Fruit fly (Drosophila melanogaster): ENCODE data around the gene CG33342.

The CG33342 gene

DNA sequence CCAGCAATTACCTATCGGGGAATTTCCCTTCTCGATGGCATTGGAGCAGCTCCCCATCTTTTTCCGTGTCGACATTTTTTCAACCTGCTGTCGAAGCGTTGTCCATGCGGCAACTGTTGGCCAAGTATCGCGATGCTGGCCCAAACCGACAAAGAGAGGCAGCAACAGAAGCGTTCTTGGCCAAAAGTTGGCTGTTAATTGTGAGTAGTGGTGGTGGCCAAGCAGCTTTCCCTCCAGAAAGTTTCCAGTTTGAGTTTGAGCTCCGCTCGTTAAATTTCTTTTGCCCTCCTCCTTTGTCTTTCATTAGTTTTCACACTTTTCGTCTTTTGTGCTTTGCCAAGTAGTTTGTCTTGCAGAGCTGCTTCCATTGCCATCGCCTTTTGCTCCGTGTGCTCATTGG lies 4.0 kb upstream of the CG33342 start, which contains the start of gene CG17782:
Gene CG17782, minus strand, starts transcription at position 101 of the 400 bp plus-strand sequence.
- TF ChIP-seq lola (GFP tag; optimal IDR thresholded peaks at IDR 0.05) (no peak), dsf (GFP tag; optimal IDR thresholded peaks at IDR 0.05; ENCODE audit: borderline replicate concordance) (no peak), jim (GFP tag; optimal IDR thresholded peaks at IDR 0.05) (no peak), h (GFP tag; optimal IDR thresholded peaks at IDR 0.05) (no peak), HLH106 (tag; optimal IDR thresholded peaks at IDR 0.05) (no peak), psq (GFP tag; optimal IDR thresholded peaks at IDR 0.05) (no peak), br (GFP tag; optimal IDR thresholded peaks at IDR 0.05) (no peak), Myc (optimal IDR thresholded peaks at IDR 0.05) (no peak), sage (GFP tag; optimal IDR thresholded peaks at IDR 0.05) (no peak), CG9705 (GFP tag; optimal IDR thresholded peaks at IDR 0.05) (no peak), fru (GFP tag; optimal IDR thresholded peaks at IDR 0.05) (no peak), Dfd (GFP tag; optimal IDR thresholded peaks at IDR 0.05) (no peak), N (GFP tag; optimal IDR thresholded peaks at IDR 0.05) (no peak), CG32264 (GFP tag; optimal IDR thresholded peaks at IDR 0.05) (no peak), tai (GFP tag; optimal IDR thresholded peaks at IDR 0.05) (no peak), Abd-B (GFP tag; optimal IDR thresholded peaks at IDR 0.05) (no peak)

dm6 chr3R:24375561-24375960 lies 1.1 kb upstream of the CG33342 start, which contains the start of gene CG17781:
TSS of gene CG17781 (minus strand) at chr3R:24375661.
- no peak for TF ChIP-seq CG9705 (GFP tag; optimal IDR thresholded peaks at IDR 0.05)
- no peak for TF ChIP-seq rgr (GFP tag; optimal IDR thresholded peaks at IDR 0.05)
- no peak for TF ChIP-seq tai (GFP tag; optimal IDR thresholded peaks at IDR 0.05)
- TF ChIP-seq Dfd (GFP tag; optimal IDR thresholded peaks at IDR 0.05), result no peak

- TF ChIP-seq dmrt93B (GFP tag; optimal IDR thresholded peaks at IDR 0.05), result no peak
- TF ChIP-seq tai (GFP tag; optimal IDR thresholded peaks at IDR 0.05), result no peak
- no peak for TF ChIP-seq lola (GFP tag; optimal IDR thresholded peaks at IDR 0.05)
- no peak for TF ChIP-seq rgr (GFP tag; optimal IDR thresholded peaks at IDR 0.05)
- no peak for TF ChIP-seq br (GFP tag; optimal IDR thresholded peaks at IDR 0.05)
Observed at dm6 chr3R:24384952-24385351, 8.3 kb downstream of the CG33342 start, which contains the start of gene CG17780. TSS of gene CG17780 (minus strand) at chr3R:24385052.

DNA sequence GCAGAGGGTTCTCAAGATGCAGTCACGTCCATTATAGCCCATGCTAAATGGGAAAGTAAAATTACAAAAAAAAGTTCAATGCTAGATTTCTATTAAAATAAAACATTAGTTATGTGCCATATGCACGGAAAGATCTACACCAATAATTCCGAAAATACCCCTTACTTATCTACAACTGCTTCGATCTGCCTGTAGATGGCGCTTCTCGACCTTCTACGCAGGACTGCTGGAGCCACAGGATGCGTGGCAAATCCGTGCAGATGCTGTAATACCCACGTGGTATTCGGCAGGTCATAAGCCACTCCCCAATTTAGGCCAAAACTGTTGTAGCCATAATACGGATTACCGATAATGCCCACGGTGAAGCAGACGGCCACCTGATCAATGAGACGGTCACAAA lies 9.8 kb downstream of the CG33342 start:
- TF ChIP-seq N (GFP tag; optimal IDR thresholded peaks at IDR 0.05) (no peak), fru (GFP tag; optimal IDR thresholded peaks at IDR 0.05) (no peak), br (GFP tag; optimal IDR thresholded peaks at IDR 0.05) (no peak), tai (GFP tag; optimal IDR thresholded peaks at IDR 0.05) (no peak), Mio (GFP tag; optimal IDR thresholded peaks at IDR 0.05) (no peak), pan (optimal IDR thresholded peaks at IDR 0.05) (no peak), Jra (GFP tag; optimal IDR thresholded peaks at IDR 0.05) (no peak), rgr (GFP tag; optimal IDR thresholded peaks at IDR 0.05) (no peak), Dif (GFP tag; optimal IDR thresholded peaks at IDR 0.05; ENCODE audit: partially characterized antibody) (no peak), CrebA (GFP tag; optimal IDR thresholded peaks at IDR 0.05; ENCODE audit: borderline replicate concordance) (no peak), sage (GFP tag; optimal IDR thresholded peaks at IDR 0.05) (no peak), dl (GFP tag; optimal IDR thresholded peaks at IDR 0.05; ENCODE audit: insufficient read depth in 1 of 2, partially characterized antibody in 2 of 2) (no peak), usp (GFP tag; optimal IDR thresholded peaks at IDR 0.05) (no peak), Dfd (GFP tag; optimal IDR thresholded peaks at IDR 0.05) (no peak), HLH106 (tag; optimal IDR thresholded peaks at IDR 0.05) (no peak), Hnf4 (GFP tag; optimal IDR thresholded peaks at IDR 0.05) (no peak), Myc (optimal IDR thresholded peaks at IDR 0.05) (no peak)

DNA sequence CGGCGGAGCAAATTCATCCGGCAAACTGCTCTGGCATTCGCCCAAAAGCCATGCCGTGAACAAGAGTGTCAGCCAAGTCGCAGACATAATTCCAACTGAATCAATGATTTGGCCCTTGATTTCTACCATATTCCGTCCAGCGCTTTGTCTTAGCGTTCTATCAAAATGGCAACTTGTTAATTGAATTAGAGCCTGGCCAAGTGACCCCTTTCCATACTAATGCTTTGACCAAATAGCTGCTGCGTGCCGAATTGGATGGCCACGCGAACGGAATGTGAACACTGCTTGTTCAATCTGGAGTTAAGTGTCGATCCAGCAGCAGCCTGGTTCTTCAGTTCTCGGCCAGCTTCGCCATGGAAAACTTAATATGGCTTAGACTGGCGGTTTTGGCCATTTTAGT lies 13.6 kb downstream of the CG33342 start, which contains the start of the genes CG5768 and CG13615:
Gene CG5768, minus strand, starts transcription at position 101 of the 400 bp plus-strand sequence.
Gene CG13615, plus strand, starts transcription at position 280 of the 400 bp plus-strand sequence.
- TF ChIP-seq CG9705 (GFP tag; optimal IDR thresholded peaks at IDR 0.05) (no peak), sv (GFP tag; optimal IDR thresholded peaks at IDR 0.05) (no peak), h (GFP tag; optimal IDR thresholded peaks at IDR 0.05) (no peak), Hnf4 (GFP tag; optimal IDR thresholded peaks at IDR 0.05) (no peak), woc (GFP tag; optimal IDR thresholded peaks at IDR 0.05) (no peak), usp (GFP tag; optimal IDR thresholded peaks at IDR 0.05) (no peak), CG32264 (GFP tag; optimal IDR thresholded peaks at IDR 0.05) (no peak), Hr78 (GFP tag; optimal IDR thresholded peaks at IDR 0.05) (no peak), ey (GFP tag; optimal IDR thresholded peaks at IDR 0.05) (no peak), Sp1 (GFP tag; optimal IDR thresholded peaks at IDR 0.05) (no peak), Dif (GFP tag; optimal IDR thresholded peaks at IDR 0.05; ENCODE audit: partially characterized antibody) (no peak), tai (GFP tag; optimal IDR thresholded peaks at IDR 0.05) (no peak), N (GFP tag; optimal IDR thresholded peaks at IDR 0.05) (no peak), fru (GFP tag; optimal IDR thresholded peaks at IDR 0.05) (no peak), Hr83 (GFP tag; optimal IDR thresholded peaks at IDR 0.05; ENCODE audit: poor library complexity, severe bottlenecking) (no peak), brk (GFP tag; optimal IDR thresholded peaks at IDR 0.05) (no peak), Abd-B (GFP tag; optimal IDR thresholded peaks at IDR 0.05) (no peak)

Measured in whole organism, wandering third instar larva.